Worm (Caenorhabditis elegans) whole organism, L4/young adult: Measurements from ENCODE around the gene K08E5.5.

Source experiments
- W03F9.2 ChIP-seq: fragments of 150-350 bp; optimal IDR thresholded peaks from 2 replicates; lab custom pipeline; 2014; ENCODE audit warnings: missing biosample characterization, missing genetic modification characterization
- him-1 ChIP-seq: sonication (generic microtip); optimal IDR thresholded peaks from 2 replicates; lab custom pipeline; 2016; ENCODE audit warnings: missing genotype, missing genetic modification reagents, missing genetic modification characterization, missing compliant biosample characterization

- TF ChIP-seq W03F9.2 (no peak), him-1 (tag; lab: Kevin White, UChicago) (peak; percentile 70)
These were observed 8.6 kb downstream of the K08E5.5 start for ce11 chrIII:10151719-10152118.
